Fruit fly (Drosophila melanogaster): Measurements from ENCODE around the gene RpL14.

- TF ChIP-seq toe (GFP tag; optimal IDR thresholded peaks at IDR 0.05) (no peak), Mnt (GFP tag; optimal IDR thresholded peaks at IDR 0.05) (no peak), tj (GFP tag; optimal IDR thresholded peaks at IDR 0.05) (no peak), bab1 (GFP tag; optimal IDR thresholded peaks at IDR 0.05) (no peak), CG14711 (tag; optimal IDR thresholded peaks at IDR 0.05) (no peak), pad (GFP tag; optimal IDR thresholded peaks at IDR 0.05) (no peak), Hr96 (GFP tag; optimal IDR thresholded peaks at IDR 0.05) (peak; percentile 39), Clk (GFP tag; optimal IDR thresholded peaks at IDR 0.05) (no peak), CG33017 (tag; optimal IDR thresholded peaks at IDR 0.05) (peak; percentile 51), CG7101 (tag; optimal IDR thresholded peaks at IDR 0.05) (no peak), Crg-1 (GFP tag; optimal IDR thresholded peaks at IDR 0.05) (no peak)
Observed at dm6 chr3L:8580780-8581179, 20.0 kb upstream of the RpL14 start.

Measured in whole organism, adult.